Fruit fly (Drosophila melanogaster) whole organism, embryonic: ENCODE data around the gene Prx2.
A peak's percentile ranks its signal among the peaks of the same experiment; 100 is the strongest.

ENCODE experiments used
- Adf1 ChIP-seq: fragments of 200-800 bp; sonication (Bioruptor generic); IDR thresholded peaks from 2 replicates; pipeline ENCODE4 v1.3.6; 2022; ENCODE audit warnings: missing biosample characterization, missing genetic modification characterization
- Atf3 ChIP-seq: fragments of 200-800 bp; sonication (Bioruptor generic); optimal IDR thresholded peaks from 3 replicates; lab custom pipeline; 2016; ENCODE audit warnings: missing biosample characterization, missing genetic modification characterization
- Awh ChIP-seq: fragments of 200-800 bp; sonication (Bioruptor generic); IDR thresholded peaks from 2 replicates; pipeline ENCODE4, ENCODE4 v1.3.6; 2022; ENCODE audit warnings: missing biosample characterization, missing genetic modification characterization
- BtbVII ChIP-seq: fragments of 200-800 bp; sonication (Bioruptor generic); optimal IDR thresholded peaks from 3 replicates; lab custom pipeline; 2017; ENCODE audit warnings: missing biosample characterization, mild to moderate bottlenecking, missing genetic modification characterization
- CG11723 ChIP-seq: fragments of 200-800 bp; sonication (Bioruptor generic); optimal IDR thresholded peaks from 2 replicates; lab custom pipeline; 2017; ENCODE audit warnings: missing biosample characterization, mild to moderate bottlenecking, missing genetic modification characterization
- CG12071 ChIP-seq: fragments of 200-800 bp; sonication (Bioruptor generic); optimal IDR thresholded peaks from 3 replicates; lab custom pipeline; 2018; ENCODE audit warnings: missing biosample characterization, mild to moderate bottlenecking, missing genetic modification characterization
- CG12659 ChIP-seq: fragments of 200-800 bp; sonication (Bioruptor generic); optimal IDR thresholded peaks from 3 replicates; lab custom pipeline; 2017; ENCODE audit warnings: mild to moderate bottlenecking, missing biosample characterization, missing genetic modification reagents, missing genetic modification characterization
- CG14050 ChIP-seq: fragments of 200-800 bp; sonication (Bioruptor generic); IDR thresholded peaks from 3 replicates; pipeline ENCODE4 v1.3.6; 2022; ENCODE audit warnings: missing biosample characterization, missing genetic modification characterization
- CG14441 ChIP-seq: fragments of 200-800 bp; sonication (Bioruptor generic); IDR thresholded peaks from 2 replicates; pipeline ENCODE4 v1.3.6; 2022; ENCODE audit warnings: missing biosample characterization, missing genetic modification characterization
- CG15601 ChIP-seq: fragments of 200-800 bp; sonication (Bioruptor generic); optimal IDR thresholded peaks from 3 replicates; lab custom pipeline; 2019; ENCODE audit warnings: missing biosample characterization, mild to moderate bottlenecking, missing genetic modification characterization, moderate library complexity
- CG18262 ChIP-seq: fragments of 200-800 bp; optimal IDR thresholded peaks from 3 replicates; lab custom pipeline; 2019; ENCODE audit warnings: missing biosample characterization, mild to moderate bottlenecking, missing genetic modification characterization, moderate library complexity
- CG2129 ChIP-seq: fragments of 200-800 bp; sonication (Bioruptor generic); IDR thresholded peaks from 2 replicates; pipeline ENCODE4 v1.3.6; 2022; ENCODE audit warnings: missing biosample characterization, missing genetic modification characterization; ENCODE audit not compliant: partially characterized antibody
- CG2712 ChIP-seq: fragments of 200-800 bp; optimal IDR thresholded peaks from 3 replicates; lab custom pipeline; 2019; ENCODE audit warnings: missing biosample characterization, mild to moderate bottlenecking, missing genetic modification characterization, moderate library complexity
- CG32767 ChIP-seq: fragments of 200-800 bp; sonication (Bioruptor generic); IDR thresholded peaks from 2 replicates; pipeline ENCODE4 v1.3.6; 2022; ENCODE audit warnings: missing biosample characterization, missing genetic modification characterization
- CG4360 ChIP-seq: fragments of 200-800 bp; sonication (Bioruptor generic); IDR thresholded peaks from 2 replicates; pipeline ENCODE4 v1.3.6; 2022; ENCODE audit warnings: missing biosample characterization, missing genetic modification characterization
- CG8281 ChIP-seq: fragments of 200-800 bp; sonication (Bioruptor generic); optimal IDR thresholded peaks from 2 replicates; lab custom pipeline; 2018; ENCODE audit warnings: missing biosample characterization, mild to moderate bottlenecking, missing genetic modification characterization, moderate library complexity
- CG9609 ChIP-seq: fragments of 200-800 bp; sonication (Bioruptor generic); optimal IDR thresholded peaks from 3 replicates; lab custom pipeline; 2016; ENCODE audit warnings: missing biosample characterization, missing genetic modification characterization
- CG9876 ChIP-seq: fragments of 200-800 bp; sonication (Bioruptor generic); optimal IDR thresholded peaks from 2 replicates; lab custom pipeline; 2016; ENCODE audit warnings: missing biosample characterization, missing genetic modification characterization
- Deaf1 ChIP-seq: fragments of 200-800 bp; optimal IDR thresholded peaks from 3 replicates; lab custom pipeline; 2019; ENCODE audit warnings: missing biosample characterization, mild to moderate bottlenecking, missing genetic modification characterization, moderate library complexity
- Ets65A ChIP-seq: fragments of 200-800 bp; sonication (Bioruptor generic); peaks from one replicate; lab custom pipeline; 2016; ENCODE audit warnings: missing biosample characterization, missing genetic modification characterization
- HHEX ChIP-seq: fragments of 200-800 bp; sonication (Bioruptor generic); optimal IDR thresholded peaks from 3 replicates; lab custom pipeline; 2017; ENCODE audit warnings: missing biosample characterization, mild to moderate bottlenecking, missing genetic modification characterization, missing genetic modification reagents
- HmgZ ChIP-seq: fragments of 200-800 bp; sonication (Bioruptor generic); optimal IDR thresholded peaks from 2 replicates; lab custom pipeline; 2018; ENCODE audit warnings: missing biosample characterization, mild to moderate bottlenecking, missing genetic modification characterization
- Jarid2 ChIP-seq: fragments of 200-800 bp; sonication (Bioruptor generic); optimal IDR thresholded peaks from 3 replicates; lab custom pipeline; 2017; ENCODE audit warnings: mild to moderate bottlenecking, missing biosample characterization, missing genetic modification reagents, missing genetic modification characterization
- Max ChIP-seq: fragments of 200-800 bp; sonication (Bioruptor generic); optimal IDR thresholded peaks from 2 replicates; lab custom pipeline; 2016; ENCODE audit warnings: missing biosample characterization, mild to moderate bottlenecking, missing genetic modification characterization
- NFAT ChIP-seq: fragments of 200-800 bp; sonication (Bioruptor generic); IDR thresholded peaks from 2 replicates; pipeline ENCODE4 v1.3.6; 2022; ENCODE audit warnings: missing biosample characterization, missing genetic modification characterization
- Nf-YC ChIP-seq: fragments of 200-800 bp; optimal IDR thresholded peaks from 3 replicates; lab custom pipeline; 2019; ENCODE audit warnings: missing biosample characterization, mild to moderate bottlenecking, missing genetic modification characterization, moderate library complexity
- Ssrp ChIP-seq: fragments of 200-800 bp; sonication (Bioruptor generic); optimal IDR thresholded peaks from 2 replicates; lab custom pipeline; 2018; ENCODE audit warnings: missing biosample characterization, mild to moderate bottlenecking, missing genetic modification characterization, moderate library complexity
- az2 ChIP-seq: fragments of 200-800 bp; sonication (Bioruptor generic); optimal IDR thresholded peaks from 3 replicates; lab custom pipeline; 2016; ENCODE audit warnings: missing biosample characterization, missing genetic modification characterization
- bcd ChIP-seq: fragments of 200-800 bp; sonication (Bioruptor generic); optimal IDR thresholded peaks from 2 replicates; lab custom pipeline; 2017; ENCODE audit warnings: missing biosample characterization, mild to moderate bottlenecking, missing genetic modification characterization
- bsh ChIP-seq, 2 experiments: fragments of 200-800 bp; sonication (Bioruptor generic); optimal IDR thresholded peaks; 2 replicates each; lab custom pipeline; 2017 to 2018; ENCODE audit warnings: mild to moderate bottlenecking in 2 of 2, missing biosample characterization in 2 of 2, missing genetic modification characterization in 2 of 2, moderate library complexity in 1 of 2
- chinmo ChIP-seq: fragments of 200-800 bp; sonication (Bioruptor generic); IDR thresholded peaks from 4 replicates; pipeline ENCODE4 v1.3.6; 2022; ENCODE audit warnings: missing biosample characterization, missing genetic modification characterization; ENCODE audit not compliant: partially characterized antibody
- chn ChIP-seq: fragments of 200-800 bp; sonication (Bioruptor generic); optimal IDR thresholded peaks from 2 replicates; lab custom pipeline; 2016; ENCODE audit warnings: missing biosample characterization, missing genetic modification characterization
- crc ChIP-seq: fragments of 200-800 bp; sonication (Bioruptor generic); optimal IDR thresholded peaks from 2 replicates; lab custom pipeline; 2016; ENCODE audit warnings: missing biosample characterization, missing genetic modification characterization
- danr ChIP-seq: fragments of 200-800 bp; sonication (Bioruptor generic); IDR thresholded peaks from 2 replicates; pipeline ENCODE4 v1.3.6; 2022; ENCODE audit warnings: missing biosample characterization, missing genetic modification characterization
- dmrt11E ChIP-seq: fragments of 200-800 bp; sonication (Bioruptor generic); optimal IDR thresholded peaks from 3 replicates; lab custom pipeline; 2018; ENCODE audit warnings: missing biosample characterization, mild to moderate bottlenecking, missing genetic modification characterization, moderate library complexity
- dpn ChIP-seq, 2 experiments: fragments of 200-800 bp; sonication (Bioruptor generic); optimal IDR thresholded peaks; 3 replicates each; lab custom pipeline; 2016; ENCODE audit warnings: missing biosample characterization in 2 of 2, missing genetic modification characterization in 2 of 2
- exex ChIP-seq: fragments of 200-800 bp; sonication (Bioruptor generic); optimal IDR thresholded peaks from 4 replicates; lab custom pipeline; 2018; ENCODE audit warnings: missing biosample characterization, mild to moderate bottlenecking, missing genetic modification characterization, moderate library complexity
- gem ChIP-seq: fragments of 200-800 bp; sonication (Bioruptor generic); optimal IDR thresholded peaks from 2 replicates; lab custom pipeline; 2019; ENCODE audit warnings: missing biosample characterization, mild to moderate bottlenecking, missing genetic modification characterization, moderate library complexity
- her ChIP-seq: fragments of 200-800 bp; sonication (Bioruptor generic); optimal IDR thresholded peaks from 2 replicates; lab custom pipeline; 2016; ENCODE audit warnings: missing biosample characterization, missing genetic modification characterization
- jumu ChIP-seq: fragments of 200-800 bp; sonication (Bioruptor generic); optimal IDR thresholded peaks from 3 replicates; lab custom pipeline; 2016; ENCODE audit warnings: missing biosample characterization, missing genetic modification characterization
- lab ChIP-seq: fragments of 200-800 bp; sonication (Bioruptor generic); optimal IDR thresholded peaks from 3 replicates; lab custom pipeline; 2017; ENCODE audit warnings: missing biosample characterization, missing genetic modification characterization, mild to moderate bottlenecking, moderate library complexity, missing genetic modification reagents
- luna ChIP-seq: fragments of 200-800 bp; sonication (Bioruptor generic); optimal IDR thresholded peaks from 2 replicates; lab custom pipeline; 2016; ENCODE audit warnings: missing biosample characterization, missing genetic modification characterization
- nerfin-1 ChIP-seq: fragments of 200-800 bp; sonication (Bioruptor generic); optimal IDR thresholded peaks from 3 replicates; lab custom pipeline; 2019; ENCODE audit warnings: missing biosample characterization, mild to moderate bottlenecking, missing genetic modification characterization, moderate library complexity
- nmo ChIP-seq: fragments of 200-800 bp; sonication (Bioruptor generic); optimal IDR thresholded peaks from 2 replicates; lab custom pipeline; 2018; ENCODE audit warnings: missing biosample characterization, mild to moderate bottlenecking, missing genetic modification characterization, moderate library complexity
- pros ChIP-seq: fragments of 200-800 bp; sonication (Bioruptor generic); optimal IDR thresholded peaks from 3 replicates; lab custom pipeline; 2019; ENCODE audit warnings: missing biosample characterization, mild to moderate bottlenecking, missing genetic modification characterization, moderate library complexity
- ro ChIP-seq: fragments of 200-800 bp; sonication (Bioruptor generic); IDR thresholded peaks from 2 replicates; pipeline ENCODE4 v1.3.6; 2022; ENCODE audit warnings: missing biosample characterization, missing genetic modification characterization
- sd ChIP-seq: fragments of 200-800 bp; sonication (Bioruptor generic); optimal IDR thresholded peaks from 3 replicates; lab custom pipeline; 2018; ENCODE audit warnings: missing biosample characterization, mild to moderate bottlenecking, missing genetic modification characterization, moderate library complexity
- slbo ChIP-seq: fragments of 200-800 bp; sonication (Bioruptor generic); IDR thresholded peaks from 2 replicates; pipeline ENCODE4 v1.3.6; 2022; ENCODE audit warnings: missing biosample characterization, missing genetic modification characterization
- sug ChIP-seq: fragments of 200-800 bp; optimal IDR thresholded peaks from 2 replicates; lab custom pipeline; 2019; ENCODE audit warnings: missing biosample characterization, mild to moderate bottlenecking, missing genetic modification characterization, moderate library complexity
- tio ChIP-seq: fragments of 200-800 bp; sonication (Bioruptor generic); optimal IDR thresholded peaks from 2 replicates; lab custom pipeline; 2017; ENCODE audit warnings: missing biosample characterization, missing genetic modification characterization, inconsistent platforms
- unpg ChIP-seq: fragments of 200-800 bp; sonication (Bioruptor generic); optimal IDR thresholded peaks from 3 replicates; lab custom pipeline; 2018; ENCODE audit warnings: missing biosample characterization, mild to moderate bottlenecking, missing genetic modification characterization, moderate library complexity
- vfl ChIP-seq: fragments of 200-800 bp; sonication (Bioruptor generic); optimal IDR thresholded peaks from 2 replicates; lab custom pipeline; 2016; ENCODE audit warnings: missing biosample characterization, missing genetic modification characterization

The Prx2 gene

dm6 chrX:13305323-13305722 is 24.3 kb upstream of the Prx2 start (continued):
- TF ChIP-seq unpg (GFP tag; lab: Kevin White, UChicago) (no peak), crc (GFP tag; lab: Kevin White, UChicago) (no peak), CG12071 (no peak), CG9876 (GFP tag; lab: Kevin White, UChicago) (no peak), Jarid2 (GFP tag; lab: Kevin White, UChicago) (peak; percentile 50), BtbVII (GFP tag; lab: Kevin White, UChicago) (peak; percentile 18), CG2129 (GFP tag; lab: Robert Waterston, UW) (no peak), danr (GFP tag; lab: Robert Waterston, UW) (no peak), HHEX (GFP tag; lab: Kevin White, UChicago) (no peak), sd (tag; lab: Kevin White, UChicago) (no peak), CG4360 (peak; percentile 41; the same call in 1 of the 2 replicates), exex (tag; lab: Kevin White, UChicago) (peak; percentile 19), pros (no peak), Adf1 (GFP tag; lab: Robert Waterston, UW) (peak; percentile 88), CG14441 (GFP tag; lab: Robert Waterston, UW) (no peak), CG14050 (no peak), CG15601 (no peak), CG12659 (no peak), luna (no peak), jumu (no peak), CG32767 (GFP tag; lab: Robert Waterston, UW) (no peak), CG9609 (GFP tag; lab: Kevin White, UChicago) (no peak), ro (GFP tag; lab: Robert Waterston, UW) (no peak), Deaf1 (tag; lab: Kevin White, UChicago) (peak; percentile 38), dpn (GFP tag; optimal IDR thresholded peaks at IDR 0.05; lab: Kevin White, UChicago) (no peak), her (no peak), nmo (GFP tag; lab: Kevin White, UChicago) (no peak), lab (GFP tag; lab: Kevin White, UChicago) (peak; percentile 20), Ets65A (GFP tag; lab: Kevin White, UChicago) (peak; percentile 41), Atf3 (GFP tag; lab: Kevin White, UChicago) (no peak), vfl (GFP tag; lab: Kevin White, UChicago) (no peak), HmgZ (tag; lab: Kevin White, UChicago) (no peak), chinmo (GFP tag; lab: Robert Waterston, UW) (no peak)

DNA sequence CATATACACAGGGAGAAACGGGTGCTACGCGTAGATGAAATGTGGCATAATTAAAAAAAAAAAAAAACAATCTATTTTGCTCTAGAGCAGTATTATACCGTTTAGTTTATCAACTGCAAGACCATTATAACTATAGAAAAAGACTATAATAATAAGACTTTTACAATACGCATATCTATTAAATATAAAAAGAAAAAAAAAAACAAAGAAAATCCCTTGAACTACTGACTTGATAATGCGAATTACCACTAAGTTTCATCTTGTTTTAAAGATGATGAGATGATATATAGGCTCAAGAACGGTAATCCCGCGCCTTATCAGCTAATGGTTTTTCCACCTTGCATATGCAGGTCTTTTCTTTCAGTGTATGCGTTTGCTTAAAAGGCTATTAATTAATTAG is 22.4 kb upstream of the Prx2 start:
- TF ChIP-seq Nf-YC (tag; lab: Kevin White, UChicago) (no peak), dpn (GFP tag; optimal IDR thresholded peaks at IDR 0.05; lab: Kevin White, UChicago) (peak in 1 of 2 experiments; percentile 4), CG11723 (GFP tag; lab: Kevin White, UChicago) (peak; percentile 32), gem (tag; lab: Kevin White, UChicago) (peak; percentile 58), CG18262 (peak; percentile 37), unpg (GFP tag; lab: Kevin White, UChicago) (peak; percentile 12), dmrt11E (tag; lab: Kevin White, UChicago) (peak; percentile 16), bsh (GFP tag; optimal IDR thresholded peaks at IDR 0.05; lab: Kevin White, UChicago) (peak in 1 of 2 experiments; percentile 12), CG8281 (tag; lab: Kevin White, UChicago) (no peak), bcd (peak; percentile 14), CG2712 (tag; lab: Kevin White, UChicago) (peak; percentile 21), Ssrp (peak; percentile 55), chn (no peak), Max (peak; percentile 15), sug (tag; lab: Kevin White, UChicago) (peak; percentile 3), slbo (GFP tag; lab: Robert Waterston, UW) (peak; percentile 24; the same call in 1 of the 2 replicates), Awh (GFP tag; lab: Robert Waterston, UW) (no peak), az2 (GFP tag; lab: Kevin White, UChicago) (peak; percentile 17), nerfin-1 (tag; lab: Kevin White, UChicago) (peak; percentile 0), tio (GFP tag; lab: Kevin White, UChicago) (peak; percentile 25), NFAT (GFP tag; lab: Robert Waterston, UW) (no peak)
